Worm (Caenorhabditis elegans) whole organism, L4 larva: ENCODE data around the gene haf-1.

ENCODE experiments used
- F10B5.3 ChIP-seq: sonication (generic microtip); optimal IDR thresholded peaks from 2 replicates; lab custom pipeline; 2016; ENCODE audit warnings: mild to moderate bottlenecking, missing genetic modification characterization, missing compliant biosample characterization
- F26F4.8 ChIP-seq: fragments of 200-800 bp; sonication (Bioruptor generic); conservative IDR thresholded peaks from 2 replicates; pipeline ENCODE4 v1.3.6; 2022; ENCODE audit warnings: missing genetic modification characterization, missing compliant biosample characterization
- T20F7.1 ChIP-seq: fragments of 200-800 bp; sonication (Bioruptor generic); optimal IDR thresholded peaks from 2 replicates; lab custom pipeline; 2018; ENCODE audit warnings: mild to moderate bottlenecking, missing genetic modification characterization, missing compliant biosample characterization
- Y105C5A.15 ChIP-seq: fragments of 200-800 bp; sonication (Bioruptor generic); IDR thresholded peaks from 2 replicates; pipeline ENCODE4 v1.3.6; 2022; ENCODE audit warnings: missing genetic modification characterization, missing compliant biosample characterization
- Y48G9A.11 ChIP-seq: fragments of 200-800 bp; sonication (Bioruptor generic); IDR thresholded peaks from 2 replicates; pipeline ENCODE4 v1.3.6; 2022; ENCODE audit warnings: missing genetic modification reagents, missing genetic modification characterization, missing compliant biosample characterization
- aha-1 ChIP-seq: fragments of 150-350 bp; peaks from one replicate; lab custom pipeline; 2014; ENCODE audit warnings: missing biosample characterization, missing genetic modification characterization
- ceh-28 ChIP-seq: fragments of 150-350 bp; optimal IDR thresholded peaks from 2 replicates; lab custom pipeline; 2014; ENCODE audit warnings: missing biosample characterization, missing genetic modification reagents, missing genetic modification characterization
- ceh-32 ChIP-seq: sonication (generic microtip); optimal IDR thresholded peaks from 2 replicates; lab custom pipeline; 2016; ENCODE audit warnings: mild to moderate bottlenecking, missing genetic modification characterization, missing compliant biosample characterization; ENCODE audit not compliant: poor library complexity
- ceh-44 ChIP-seq: fragments of 200-800 bp; sonication (Bioruptor generic); IDR thresholded peaks from 2 replicates; pipeline ENCODE4 v1.3.6; 2022; ENCODE audit warnings: missing genetic modification reagents, missing genetic modification characterization, missing compliant biosample characterization
- ceh-62 ChIP-seq: sonication (generic microtip); optimal IDR thresholded peaks from 2 replicates; lab custom pipeline; 2017; ENCODE audit warnings: missing biosample characterization, missing genetic modification characterization
- daf-16 ChIP-seq, 3 experiments: sonication (generic microtip); optimal IDR thresholded peaks; 2 replicates each; lab custom pipeline; 2016 to 2017; ENCODE audit warnings: missing genetic modification characterization in 3 of 3, missing genetic modification reagents in 3 of 3, mild to moderate bottlenecking in 2 of 3, missing compliant biosample characterization in 2 of 3, missing biosample characterization in 1 of 3, moderate library complexity in 1 of 3
- daf-19 ChIP-seq: fragments of 200-800 bp; sonication (Bioruptor generic); conservative IDR thresholded peaks from 2 replicates; pipeline ENCODE4 v1.3.6; 2022; ENCODE audit warnings: missing genetic modification characterization, missing compliant biosample characterization
- dmd-9 ChIP-seq: fragments of 200-800 bp; sonication (Bioruptor generic); IDR thresholded peaks from 2 replicates; pipeline ENCODE4 v1.3.6; 2022; ENCODE audit warnings: missing genetic modification reagents, missing genetic modification characterization, missing compliant biosample characterization
- dpl-1 ChIP-seq: fragments of 150-350 bp; optimal IDR thresholded peaks from 2 replicates; lab custom pipeline; 2014; ENCODE audit warnings: missing biosample characterization, missing genetic modification reagents, missing genetic modification characterization
- dve-1 ChIP-seq: sonication (generic microtip); optimal IDR thresholded peaks from 2 replicates; lab custom pipeline; 2017; ENCODE audit warnings: antibody characterized with exemption, mild to moderate bottlenecking, missing genetic modification characterization, missing compliant biosample characterization; ENCODE audit not compliant: insufficient read depth
- fkh-10 ChIP-seq: fragments of 150-350 bp; optimal IDR thresholded peaks from 2 replicates; lab custom pipeline; 2014; ENCODE audit warnings: missing biosample characterization, missing genetic modification reagents, missing genetic modification characterization
- gei-8 ChIP-seq: fragments of 200-800 bp; sonication (Bioruptor generic); optimal IDR thresholded peaks from 2 replicates; lab custom pipeline; 2018; ENCODE audit warnings: mild to moderate bottlenecking, missing genetic modification characterization, missing compliant biosample characterization
- lin-1 ChIP-seq: fragments of 200-800 bp; sonication (Bioruptor generic); IDR thresholded peaks from 2 replicates; pipeline ENCODE4 v1.3.6; 2022; ENCODE audit warnings: missing genetic modification reagents, missing genetic modification characterization, missing compliant biosample characterization
- lin-38 ChIP-seq: fragments of 200-800 bp; sonication (Bioruptor generic); IDR thresholded peaks from 2 replicates; pipeline ENCODE4 v1.3.6; 2022; ENCODE audit warnings: missing genetic modification reagents, missing genetic modification characterization, missing compliant biosample characterization
- lin-39 ChIP-seq: fragments of 150-350 bp; optimal IDR thresholded peaks from 2 replicates; lab custom pipeline; 2014; ENCODE audit warnings: missing biosample characterization, missing genetic modification reagents, missing genetic modification characterization
- lsy-2 ChIP-seq, 2 experiments: fragments of 150-350 bp in 1 of 2; sonication (generic microtip) in 1 of 2; optimal IDR thresholded peaks; 2 replicates each; lab custom pipeline; 2014 to 2017; ENCODE audit warnings: missing biosample characterization in 2 of 2, missing genetic modification characterization in 2 of 2
- mes-2 ChIP-seq: sonication (generic microtip); optimal IDR thresholded peaks from 2 replicates; lab custom pipeline; 2016; ENCODE audit warnings: missing genotype, mild to moderate bottlenecking, missing genetic modification characterization, missing compliant biosample characterization; ENCODE audit not compliant: poor library complexity, severe bottlenecking
- mxl-3 ChIP-seq: fragments of 200-800 bp; sonication (Bioruptor generic); optimal IDR thresholded peaks from 2 replicates; lab custom pipeline; 2018; ENCODE audit warnings: mild to moderate bottlenecking, missing genetic modification characterization, missing compliant biosample characterization
- nhr-111 ChIP-seq: fragments of 200-800 bp; sonication (Bioruptor generic); optimal IDR thresholded peaks from 2 replicates; lab custom pipeline; 2018; ENCODE audit warnings: mild to moderate bottlenecking, missing genetic modification characterization, missing compliant biosample characterization
- nhr-28 ChIP-seq: fragments of 150-350 bp; optimal IDR thresholded peaks from 2 replicates; lab custom pipeline; 2014; ENCODE audit warnings: missing biosample characterization, missing genetic modification characterization
- nhr-48 ChIP-seq: sonication (generic microtip); optimal IDR thresholded peaks from 2 replicates; lab custom pipeline; 2016; ENCODE audit warnings: mild to moderate bottlenecking, missing genetic modification characterization, missing compliant biosample characterization
- nhr-6 ChIP-seq: fragments of 150-350 bp; optimal IDR thresholded peaks from 2 replicates; lab custom pipeline; 2014; ENCODE audit warnings: missing biosample characterization, missing genetic modification characterization
- pha-4 ChIP-seq, 2 experiments: fragments of 150-350 bp in 1 of 2; fragments of 200-800 bp in 1 of 2; sonication (Bioruptor generic) in 1 of 2; IDR thresholded peaks in 1 of 2; optimal IDR thresholded peaks in 1 of 2; 2 replicates each; pipeline versions ENCODE4 v1.3.6 to Lab custom; 2014 to 2022; ENCODE audit warnings: missing genetic modification characterization in 2 of 2, missing genetic modification reagents in 2 of 2, missing biosample characterization in 1 of 2, missing compliant biosample characterization in 1 of 2
- snpc-1.2 ChIP-seq: fragments of 200-800 bp; sonication (Bioruptor generic); IDR thresholded peaks from 2 replicates; pipeline ENCODE4 v1.3.6; 2022; ENCODE audit warnings: missing genetic modification reagents, missing genetic modification characterization, missing compliant biosample characterization
- spr-3 ChIP-seq: fragments of 200-800 bp; sonication (Bioruptor generic); optimal IDR thresholded peaks from 2 replicates; lab custom pipeline; 2018; ENCODE audit warnings: mild to moderate bottlenecking, missing genetic modification characterization, missing compliant biosample characterization
- unc-39 ChIP-seq: sonication (generic microtip); optimal IDR thresholded peaks from 2 replicates; lab custom pipeline; 2017; ENCODE audit warnings: missing biosample characterization, missing genetic modification characterization
- unc-62 ChIP-seq, 3 experiments: fragments of 150-350 bp in 1 of 3; sonication (generic microtip); optimal IDR thresholded peaks in 2 of 3; peaks in 1 of 3; 1 replicate in 1 of 3; 2 replicates in 2 of 3; lab custom pipeline; 2014 to 2017; ENCODE audit warnings: missing biosample characterization in 3 of 3, missing genetic modification characterization in 3 of 3, missing genetic modification reagents in 3 of 3, missing genotype in 1 of 3
- vab-7 ChIP-seq: fragments of 200-800 bp; sonication (Bioruptor generic); IDR thresholded peaks from 2 replicates; pipeline ENCODE4 v1.3.6; 2022; ENCODE audit warnings: missing genetic modification reagents, missing genetic modification characterization, missing compliant biosample characterization
- zfp-3 ChIP-seq: fragments of 200-800 bp; sonication (Bioruptor generic); conservative IDR thresholded peaks from 2 replicates; pipeline ENCODE4 v1.3.6; 2022; ENCODE audit warnings: missing genetic modification reagents, missing genetic modification characterization, missing compliant biosample characterization
- zip-2 ChIP-seq: fragments of 150-350 bp; optimal IDR thresholded peaks from 2 replicates; lab custom pipeline; 2014; ENCODE audit warnings: missing biosample characterization, missing genetic modification characterization

Gene haf-1

DNA sequence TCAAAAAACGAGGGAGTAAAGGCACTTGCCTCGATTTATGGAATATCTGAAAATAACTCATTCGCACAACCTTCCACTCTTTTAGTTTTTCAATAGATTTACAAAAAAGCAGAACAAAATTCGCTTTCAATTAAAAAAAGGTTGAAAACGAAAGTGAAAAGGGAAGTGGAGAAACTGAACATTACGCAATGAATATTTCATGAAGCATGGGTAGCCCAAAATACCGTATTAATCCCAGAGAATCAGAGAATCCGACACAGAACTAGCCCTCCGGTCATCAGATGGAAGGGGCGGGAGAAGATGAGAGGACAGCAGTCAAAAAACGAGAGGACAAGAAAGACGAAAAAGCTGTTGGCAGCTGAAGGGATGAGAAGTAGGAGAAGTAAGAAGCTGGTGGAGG, 4.8 kb upstream of the haf-1 start, which contains the start of gene C30H6.5:
Gene C30H6.5 (plus strand): TSS at position 301 of the 400 bp plus-strand sequence.
- no peak for TF ChIP-seq F26F4.8 (GFP tag; lab: Robert Waterston, UW)
- no peak for TF ChIP-seq daf-19 (GFP tag; lab: Robert Waterston, UW)
- TF ChIP-seq gei-8 (GFP tag; lab: Kevin White, UChicago) = no peak
- no peak for TF ChIP-seq T20F7.1 (GFP tag; lab: Kevin White, UChicago)
- no peak for TF ChIP-seq lin-38

DNA sequence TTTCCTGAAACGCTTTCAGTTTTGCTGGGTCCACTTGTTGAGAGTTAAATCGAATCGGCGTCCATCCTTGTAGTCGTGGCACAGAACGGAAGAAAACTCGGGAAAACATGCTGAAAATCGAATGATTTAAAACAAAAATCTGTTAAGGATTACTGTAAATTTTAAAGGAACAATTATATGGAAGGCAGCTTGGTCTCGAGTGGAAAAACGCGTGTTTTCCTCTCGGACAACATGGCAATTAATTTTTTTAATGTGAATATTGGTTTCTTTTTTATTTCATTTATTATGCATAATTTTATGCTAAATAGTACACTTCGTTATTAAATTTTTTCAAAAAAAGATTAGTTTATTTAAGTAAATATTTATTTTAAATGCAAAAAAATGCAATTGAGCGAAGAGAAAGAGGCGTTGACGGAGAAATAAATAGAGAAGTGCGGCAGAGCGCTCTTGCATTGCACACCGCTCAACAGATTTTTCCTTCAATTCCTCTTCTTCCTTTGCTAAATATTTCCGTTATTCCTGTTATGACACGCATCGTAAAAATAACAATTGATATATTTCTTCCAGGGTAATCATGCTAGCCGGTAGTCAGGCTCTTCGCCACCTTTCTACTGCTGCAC, 3.9 kb downstream of the haf-1 start, which contains the start of the genes C30H6.9 and dlat-2:
Gene C30H6.9 (minus strand): TSS at position 110 of the 620 bp plus-strand sequence.
Gene dlat-2 (plus strand): TSS at position 566 of the 620 bp plus-strand sequence.
- no peak for TF ChIP-seq ceh-32
- no peak for TF ChIP-seq daf-16 (GFP tag; optimal IDR thresholded peaks at IDR 0.05; lab: Kevin White, UChicago)
- TF ChIP-seq daf-16 (tag; optimal IDR thresholded peaks at IDR 0.05; lab: Kevin White, UChicago) = peak; percentile 48
- TF ChIP-seq aha-1 (tag; lab: Kevin White, UChicago) = no peak
- TF ChIP-seq F10B5.3 (tag; lab: Kevin White, UChicago) = no peak
- TF ChIP-seq mxl-3 = no peak
- TF ChIP-seq ceh-62 = no peak
- no peak for TF ChIP-seq pha-4 (GFP tag; IDR thresholded peaks at IDR 0.05; lab: Robert Waterston, UW)
- peak; percentile 40 for TF ChIP-seq pha-4 (tag; optimal IDR thresholded peaks at IDR 0.05; lab: Kevin White, UChicago)
- TF ChIP-seq ceh-28 (tag; lab: Kevin White, UChicago) = no peak
- TF ChIP-seq zfp-3 (GFP tag; lab: Robert Waterston, UW) = no peak
- no peak for TF ChIP-seq nhr-6
- TF ChIP-seq unc-62 (GFP tag; optimal IDR thresholded peaks at IDR 0.05 in 1 of 2; lab: Kevin White, UChicago) = no peak
- no peak for TF ChIP-seq unc-62 (tag; optimal IDR thresholded peaks at IDR 0.05; lab: Kevin White, UChicago)
- peak; percentile 28 for TF ChIP-seq nhr-28 (tag; lab: Kevin White, UChicago)
- TF ChIP-seq dpl-1 (GFP tag; lab: Kevin White, UChicago) = peak; percentile 50
- no peak for TF ChIP-seq zip-2 (tag; lab: Kevin White, UChicago)
- no peak for TF ChIP-seq lin-39 (tag; lab: Kevin White, UChicago)
- peak; percentile 17 for TF ChIP-seq dve-1 (tag; lab: Kevin White, UChicago)
- no peak for TF ChIP-seq Y105C5A.15 (GFP tag; lab: Robert Waterston, UW)
- TF ChIP-seq ceh-44 (GFP tag; lab: Robert Waterston, UW) = no peak
- TF ChIP-seq spr-3 = no peak
- TF ChIP-seq mes-2 = peak; percentile 24
- no peak for TF ChIP-seq nhr-111 (GFP tag; lab: Kevin White, UChicago)
- no peak for TF ChIP-seq vab-7 (GFP tag; lab: Robert Waterston, UW)
- TF ChIP-seq unc-39 (tag; lab: Kevin White, UChicago) = no peak
- TF ChIP-seq snpc-1.2 (GFP tag; lab: Robert Waterston, UW) = peak; percentile 71
- TF ChIP-seq lin-38 = peak; percentile 85
- peak in 1 of 2 experiments; percentile 43 for TF ChIP-seq lsy-2 (tag; optimal IDR thresholded peaks at IDR 0.05; lab: Kevin White, UChicago)
- no peak for TF ChIP-seq Y48G9A.11

DNA sequence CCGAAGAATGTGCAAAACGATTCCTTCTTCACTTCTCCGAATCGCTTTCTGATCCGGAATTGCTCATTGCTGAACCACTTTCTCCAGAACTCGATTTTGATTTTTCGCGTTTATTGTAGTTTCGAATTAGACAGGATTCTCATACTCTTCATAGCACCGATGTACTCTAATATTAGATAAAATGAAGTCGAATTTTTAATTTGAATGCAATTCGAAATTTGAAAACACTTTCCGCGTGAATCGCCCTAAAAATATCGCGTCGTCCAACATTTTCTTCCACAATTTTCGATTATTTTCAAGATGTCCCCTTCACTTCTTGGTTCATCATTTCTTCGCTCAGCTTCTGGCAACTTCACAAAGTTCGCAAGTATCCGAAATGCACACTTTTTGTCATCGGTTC, 5.8 kb downstream of the haf-1 start, which contains the start of gene C30H6.8:
Gene C30H6.8 (plus strand): TSS at position 301 of the 400 bp plus-strand sequence.
- TF ChIP-seq fkh-10 (GFP tag; lab: Kevin White, UChicago) = no peak
- peak in 1 of 2 experiments; percentile 80 for TF ChIP-seq unc-62 (GFP tag; optimal IDR thresholded peaks at IDR 0.05 in 1 of 2; lab: Kevin White, UChicago)
- no peak for TF ChIP-seq unc-62 (tag; optimal IDR thresholded peaks at IDR 0.05; lab: Kevin White, UChicago)
- no peak for TF ChIP-seq nhr-48 (tag; lab: Kevin White, UChicago)

DNA sequence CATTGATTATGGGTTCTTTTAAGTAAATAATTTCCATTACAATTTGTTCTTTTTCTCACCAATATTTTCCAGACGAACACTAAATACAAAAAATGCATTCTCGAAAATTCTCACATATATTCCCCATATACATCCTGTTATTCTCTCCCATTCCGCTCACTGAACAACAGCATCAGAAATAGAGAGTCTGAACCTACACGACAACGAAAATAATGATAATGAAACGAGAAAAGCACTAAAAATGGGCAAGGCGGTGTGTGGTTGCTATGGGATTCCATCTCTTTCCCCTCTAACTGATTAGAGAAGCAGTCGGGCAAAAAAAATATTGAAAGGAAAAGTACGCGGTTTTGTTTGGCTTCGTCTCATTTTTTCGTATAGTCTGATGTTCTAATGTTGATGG, 6.8 kb downstream of the haf-1 start, which contains the start of gene C30H6.12:
Gene C30H6.12 (plus strand): TSS at position 301 of the 400 bp plus-strand sequence.
- no peak for TF ChIP-seq snpc-1.2 (GFP tag; lab: Robert Waterston, UW)
- no peak for TF ChIP-seq dmd-9
- no peak for TF ChIP-seq lin-1 (GFP tag; lab: Robert Waterston, UW)
- TF ChIP-seq unc-62 (GFP tag; optimal IDR thresholded peaks at IDR 0.05 in 1 of 2; lab: Kevin White, UChicago) = peak in 1 of 2 experiments; percentile 40
- no peak for TF ChIP-seq unc-62 (tag; optimal IDR thresholded peaks at IDR 0.05; lab: Kevin White, UChicago)
- TF ChIP-seq dve-1 (tag; lab: Kevin White, UChicago) = no peak
- no peak for TF ChIP-seq unc-39 (tag; lab: Kevin White, UChicago)
- TF ChIP-seq fkh-10 (GFP tag; lab: Kevin White, UChicago) = no peak
